Worm (Caenorhabditis elegans) whole organism, L4 larva: ENCODE measurements around the gene F59G1.4.

Experiments
- F10B5.3 ChIP-seq: sonication (generic microtip); optimal IDR thresholded peaks from 2 replicates; lab custom pipeline; 2016; ENCODE audit warnings: mild to moderate bottlenecking, missing genetic modification characterization, missing compliant biosample characterization
- F26F4.8 ChIP-seq: fragments of 200-800 bp; sonication (Bioruptor generic); conservative IDR thresholded peaks from 2 replicates; pipeline ENCODE4 v1.3.6; 2022; ENCODE audit warnings: missing genetic modification characterization, missing compliant biosample characterization
- F44E2.7 ChIP-seq: fragments of 200-800 bp; sonication (Bioruptor generic); IDR thresholded peaks from 2 replicates; pipeline ENCODE4 v2.1.2; 2022; ENCODE audit warnings: missing genetic modification characterization, missing compliant biosample characterization
- R02D3.7 ChIP-seq: fragments of 150-350 bp; sonication (generic microtip); optimal IDR thresholded peaks from 3 replicates; lab custom pipeline; 2014; ENCODE audit warnings: missing biosample characterization, missing genetic modification characterization
- T20F7.1 ChIP-seq: fragments of 200-800 bp; sonication (Bioruptor generic); optimal IDR thresholded peaks from 2 replicates; lab custom pipeline; 2018; ENCODE audit warnings: mild to moderate bottlenecking, missing genetic modification characterization, missing compliant biosample characterization
- T26A8.4 ChIP-seq: fragments of 200-800 bp; sonication (Bioruptor generic); IDR thresholded peaks from 2 replicates; pipeline ENCODE4 v1.3.6; 2022; ENCODE audit warnings: missing genetic modification characterization, missing compliant biosample characterization
- Y48G9A.11 ChIP-seq: fragments of 200-800 bp; sonication (Bioruptor generic); IDR thresholded peaks from 2 replicates; pipeline ENCODE4 v1.3.6; 2022; ENCODE audit warnings: missing genetic modification reagents, missing genetic modification characterization, missing compliant biosample characterization
- Y5F2A.4 ChIP-seq: fragments of 200-800 bp; sonication (Bioruptor generic); optimal IDR thresholded peaks from 2 replicates; lab custom pipeline; 2018; ENCODE audit warnings: mild to moderate bottlenecking, missing genetic modification characterization, missing compliant biosample characterization
- Y75B8A.6 ChIP-seq: fragments of 200-800 bp; sonication (Bioruptor generic); IDR thresholded peaks from 2 replicates; pipeline ENCODE4 v1.3.6; 2022; ENCODE audit warnings: missing genetic modification reagents, missing genetic modification characterization, missing compliant biosample characterization
- ZK337.2 ChIP-seq: fragments of 200-800 bp; sonication (Bioruptor generic); IDR thresholded peaks from 2 replicates; pipeline ENCODE4 v1.3.6; 2022; ENCODE audit warnings: missing genetic modification reagents, missing genetic modification characterization, missing compliant biosample characterization
- aha-1 ChIP-seq: fragments of 150-350 bp; peaks from one replicate; lab custom pipeline; 2014; ENCODE audit warnings: missing biosample characterization, missing genetic modification characterization
- aly-2 ChIP-seq: sonication (generic microtip); optimal IDR thresholded peaks from 2 replicates; lab custom pipeline; 2018; ENCODE audit warnings: missing biosample characterization, missing genetic modification characterization
- ama-1 ChIP-seq: fragments of 150-350 bp; optimal IDR thresholded peaks from 2 replicates; lab custom pipeline; 2014; ENCODE audit warnings: inconsistent platforms, mixed read lengths
- ceh-28 ChIP-seq: fragments of 150-350 bp; optimal IDR thresholded peaks from 2 replicates; lab custom pipeline; 2014; ENCODE audit warnings: missing biosample characterization, missing genetic modification reagents, missing genetic modification characterization
- ceh-82 ChIP-seq: sonication (generic microtip); optimal IDR thresholded peaks from 2 replicates; lab custom pipeline; 2017; ENCODE audit warnings: missing biosample characterization, missing genetic modification characterization
- daf-12 ChIP-seq: fragments of 150-350 bp; optimal IDR thresholded peaks from 2 replicates; lab custom pipeline; 2014; ENCODE audit warnings: missing biosample characterization, missing genetic modification reagents, missing genetic modification characterization
- daf-19 ChIP-seq: fragments of 200-800 bp; sonication (Bioruptor generic); conservative IDR thresholded peaks from 2 replicates; pipeline ENCODE4 v1.3.6; 2022; ENCODE audit warnings: missing genetic modification characterization, missing compliant biosample characterization
- daf-8 ChIP-seq: fragments of 200-800 bp; sonication (Bioruptor generic); IDR thresholded peaks from 2 replicates; pipeline ENCODE4 v1.3.6; 2022; ENCODE audit warnings: missing genetic modification characterization, missing compliant biosample characterization
- dmd-8 ChIP-seq: fragments of 200-800 bp; sonication (Bioruptor generic); IDR thresholded peaks from 2 replicates; pipeline ENCODE4 v1.3.6; 2022; ENCODE audit warnings: missing genetic modification characterization, missing compliant biosample characterization
- duxl-1 ChIP-seq: sonication (generic microtip); optimal IDR thresholded peaks from 2 replicates; lab custom pipeline; 2016; ENCODE audit warnings: mild to moderate bottlenecking, missing genetic modification characterization, moderate library complexity, missing compliant biosample characterization; ENCODE audit not compliant: poor library complexity
- dve-1 ChIP-seq: sonication (generic microtip); optimal IDR thresholded peaks from 2 replicates; lab custom pipeline; 2017; ENCODE audit warnings: antibody characterized with exemption, mild to moderate bottlenecking, missing genetic modification characterization, missing compliant biosample characterization; ENCODE audit not compliant: insufficient read depth
- egl-27 ChIP-seq: sonication (generic microtip); optimal IDR thresholded peaks from 3 replicates; lab custom pipeline; 2017; ENCODE audit warnings: missing biosample characterization, missing genetic modification reagents, missing genetic modification characterization
- egl-43 ChIP-seq: fragments of 200-800 bp; sonication (Bioruptor generic); IDR thresholded peaks from 2 replicates; pipeline ENCODE4 v1.3.6; 2022; ENCODE audit warnings: missing genetic modification reagents, missing genetic modification characterization, missing compliant biosample characterization
- hlh-30 ChIP-seq: sonication (generic microtip); optimal IDR thresholded peaks from 2 replicates; lab custom pipeline; 2017; ENCODE audit warnings: antibody characterized with exemption, mild to moderate bottlenecking, missing genetic modification characterization, missing compliant biosample characterization; ENCODE audit not compliant: insufficient read depth
- jun-1 ChIP-seq: fragments of 150-350 bp; optimal IDR thresholded peaks from 2 replicates; lab custom pipeline; 2014; ENCODE audit warnings: missing biosample characterization, missing genetic modification reagents, missing genetic modification characterization
- lim-7 ChIP-seq: fragments of 200-800 bp; sonication (Bioruptor generic); IDR thresholded peaks from 2 replicates; pipeline ENCODE4 v1.3.6; 2022; ENCODE audit warnings: missing genetic modification characterization, missing compliant biosample characterization
- lin-38 ChIP-seq: fragments of 200-800 bp; sonication (Bioruptor generic); IDR thresholded peaks from 2 replicates; pipeline ENCODE4 v1.3.6; 2022; ENCODE audit warnings: missing genetic modification reagents, missing genetic modification characterization, missing compliant biosample characterization
- lsy-2 ChIP-seq, 2 experiments: fragments of 150-350 bp in 1 of 2; sonication (generic microtip) in 1 of 2; optimal IDR thresholded peaks; 2 replicates each; lab custom pipeline; 2014 to 2017; ENCODE audit warnings: missing biosample characterization in 2 of 2, missing genetic modification characterization in 2 of 2
- madf-5 ChIP-seq, 2 experiments: fragments of 200-800 bp; sonication (Bioruptor generic); IDR thresholded peaks; 2 replicates each; pipeline ENCODE4 v1.3.6; 2022; ENCODE audit warnings: missing compliant biosample characterization in 2 of 2, missing genetic modification characterization in 2 of 2
- mdt-29 ChIP-seq: fragments of 200-800 bp; sonication (Bioruptor generic); IDR thresholded peaks from 2 replicates; pipeline ENCODE4 v1.3.6; 2022; ENCODE audit warnings: missing genetic modification reagents, missing genetic modification characterization, missing compliant biosample characterization
- mep-1 ChIP-seq: fragments of 150-350 bp; sonication (generic microtip); optimal IDR thresholded peaks from 3 replicates; lab custom pipeline; 2014; ENCODE audit warnings: missing biosample characterization, missing genetic modification characterization
- mxl-2 ChIP-seq: fragments of 200-800 bp; sonication (Bioruptor generic); conservative IDR thresholded peaks from 2 replicates; pipeline ENCODE4 v1.3.6; 2022; ENCODE audit warnings: missing genetic modification reagents, missing genetic modification characterization, missing compliant biosample characterization
- mxl-3 ChIP-seq: fragments of 200-800 bp; sonication (Bioruptor generic); optimal IDR thresholded peaks from 2 replicates; lab custom pipeline; 2018; ENCODE audit warnings: mild to moderate bottlenecking, missing genetic modification characterization, missing compliant biosample characterization
- nhr-10 ChIP-seq: fragments of 150-350 bp; optimal IDR thresholded peaks from 2 replicates; lab custom pipeline; 2014; ENCODE audit warnings: missing biosample characterization, missing genetic modification characterization
- nhr-102 ChIP-seq: sonication (generic microtip); optimal IDR thresholded peaks from 2 replicates; lab custom pipeline; 2016; ENCODE audit warnings: mild to moderate bottlenecking, missing genetic modification characterization, moderate library complexity, missing compliant biosample characterization
- nhr-11 ChIP-seq: fragments of 150-350 bp; optimal IDR thresholded peaks from 2 replicates; lab custom pipeline; 2014; ENCODE audit warnings: missing biosample characterization, missing genetic modification characterization
- nhr-111 ChIP-seq: fragments of 200-800 bp; sonication (Bioruptor generic); optimal IDR thresholded peaks from 2 replicates; lab custom pipeline; 2018; ENCODE audit warnings: mild to moderate bottlenecking, missing genetic modification characterization, missing compliant biosample characterization
- nhr-28 ChIP-seq: fragments of 150-350 bp; optimal IDR thresholded peaks from 2 replicates; lab custom pipeline; 2014; ENCODE audit warnings: missing biosample characterization, missing genetic modification characterization
- nhr-6 ChIP-seq: fragments of 150-350 bp; optimal IDR thresholded peaks from 2 replicates; lab custom pipeline; 2014; ENCODE audit warnings: missing biosample characterization, missing genetic modification characterization
- nhr-77 ChIP-seq: fragments of 150-350 bp; optimal IDR thresholded peaks from 2 replicates; lab custom pipeline; 2014; ENCODE audit warnings: missing biosample characterization, missing genetic modification characterization
- pqm-1 ChIP-seq: sonication (generic microtip); optimal IDR thresholded peaks from 2 replicates; lab custom pipeline; 2017; ENCODE audit warnings: missing biosample characterization, missing genetic modification characterization
- set-16 ChIP-seq: fragments of 200-800 bp; sonication (Bioruptor generic); IDR thresholded peaks from 2 replicates; pipeline ENCODE4 v1.3.6; 2022; ENCODE audit warnings: missing genetic modification reagents, missing genetic modification characterization, missing compliant biosample characterization
- skn-1 ChIP-seq: fragments of 150-350 bp; optimal IDR thresholded peaks from 2 replicates; lab custom pipeline; 2014; ENCODE audit warnings: missing biosample characterization, missing genetic modification characterization
- snpc-4 ChIP-seq: fragments of 150-350 bp; optimal IDR thresholded peaks from 2 replicates; lab custom pipeline; 2014; ENCODE audit warnings: missing biosample characterization, missing genetic modification characterization
- tag-97 ChIP-seq: fragments of 200-800 bp; sonication (Bioruptor generic); IDR thresholded peaks from 2 replicates; pipeline ENCODE4 v1.3.6; 2022; ENCODE audit warnings: missing genetic modification characterization, missing compliant biosample characterization
- tra-1 ChIP-seq: fragments of 200-800 bp; sonication (Bioruptor generic); IDR thresholded peaks from 2 replicates; pipeline ENCODE4 v1.3.6; 2022; ENCODE audit warnings: missing genetic modification reagents, missing genetic modification characterization, missing compliant biosample characterization
- unc-39 ChIP-seq: sonication (generic microtip); optimal IDR thresholded peaks from 2 replicates; lab custom pipeline; 2017; ENCODE audit warnings: missing biosample characterization, missing genetic modification characterization
- zag-1 ChIP-seq: fragments of 150-350 bp; optimal IDR thresholded peaks from 2 replicates; lab custom pipeline; 2014; ENCODE audit warnings: missing biosample characterization, missing genetic modification characterization
- zfp-2 ChIP-seq: sonication (generic microtip); optimal IDR thresholded peaks from 2 replicates; lab custom pipeline; 2016; ENCODE audit warnings: mild to moderate bottlenecking, missing genetic modification characterization, missing compliant biosample characterization
- zip-11 ChIP-seq: fragments of 200-800 bp; sonication (Bioruptor generic); IDR thresholded peaks from 2 replicates; pipeline ENCODE4 v1.3.6; 2022; ENCODE audit warnings: missing genetic modification characterization, missing compliant biosample characterization
- zip-2 ChIP-seq: fragments of 150-350 bp; optimal IDR thresholded peaks from 2 replicates; lab custom pipeline; 2014; ENCODE audit warnings: missing biosample characterization, missing genetic modification characterization
- ztf-7 ChIP-seq: fragments of 150-350 bp; optimal IDR thresholded peaks from 2 replicates; lab custom pipeline; 2014; ENCODE audit warnings: missing biosample characterization, missing genetic modification characterization

Gene F59G1.4

ce11 chrII:5931904-5932764 lies 36.2 kb downstream of the F59G1.4 start (continued):
- no peak for TF ChIP-seq aly-2
- no peak for TF ChIP-seq dmd-8 (GFP tag; lab: Robert Waterston, UW)
- TF ChIP-seq Y48G9A.11: no peak
- peak; percentile 83 for TF ChIP-seq pqm-1
- TF ChIP-seq egl-27 (tag; lab: Kevin White, UChicago): no peak
- TF ChIP-seq dve-1 (tag; lab: Kevin White, UChicago): peak; percentile 64
- TF ChIP-seq unc-39 (tag; lab: Kevin White, UChicago): no peak
- peak; percentile 66 for TF ChIP-seq nhr-11 (tag; lab: Kevin White, UChicago)
- TF ChIP-seq zag-1: no peak
- TF ChIP-seq tag-97 (GFP tag; lab: Robert Waterston, UW): no peak
- TF ChIP-seq nhr-10 (tag; lab: Kevin White, UChicago): no peak
- TF ChIP-seq R02D3.7 (tag; lab: Kevin White, UChicago): no peak
- no peak for TF ChIP-seq zip-11 (GFP tag; lab: Robert Waterston, UW)
- no peak for TF ChIP-seq F26F4.8 (GFP tag; lab: Robert Waterston, UW)
- TF ChIP-seq nhr-102 (tag; lab: Kevin White, UChicago): no peak
- no peak for TF ChIP-seq snpc-4
- peak; percentile 86 for TF ChIP-seq hlh-30 (tag; lab: Kevin White, UChicago)
- no peak for TF ChIP-seq ceh-82
- TF ChIP-seq Y5F2A.4 (GFP tag; lab: Kevin White, UChicago): no peak
- TF ChIP-seq skn-1 (tag; lab: Kevin White, UChicago): no peak
- no peak for TF ChIP-seq Y75B8A.6 (GFP tag; lab: Robert Waterston, UW)
- TF ChIP-seq mxl-2 (GFP tag; lab: Robert Waterston, UW): no peak
- peak; percentile 45 for TF ChIP-seq nhr-77 (tag; lab: Kevin White, UChicago)
- TF ChIP-seq daf-19 (GFP tag; lab: Robert Waterston, UW): no peak
- TF ChIP-seq set-16 (GFP tag; lab: Robert Waterston, UW): no peak
- no peak for TF ChIP-seq ZK337.2
- TF ChIP-seq lim-7 (GFP tag; lab: Robert Waterston, UW): no peak
- no peak for TF ChIP-seq daf-8
- TF ChIP-seq aha-1 (tag; lab: Kevin White, UChicago): no peak
- no peak for TF ChIP-seq zfp-2
- no peak for TF ChIP-seq egl-43 (GFP tag; lab: Robert Waterston, UW)
- 0 out of 2 replicates have a peak, but pooled peaks have one; percentile 15 for TF ChIP-seq mdt-29
- TF ChIP-seq ceh-28 (tag; lab: Kevin White, UChicago): no peak
- TF ChIP-seq tra-1 (GFP tag; lab: Robert Waterston, UW): peak; percentile 70
- TF ChIP-seq mxl-3 (GFP tag; lab: Kevin White, UChicago): no peak
- TF ChIP-seq daf-12 (tag; lab: Kevin White, UChicago): no peak
- no peak for TF ChIP-seq mep-1 (tag; lab: Kevin White, UChicago)
- TF ChIP-seq zip-2 (tag; lab: Kevin White, UChicago): no peak
- TF ChIP-seq T20F7.1 (GFP tag; lab: Kevin White, UChicago): peak; percentile 43
- TF ChIP-seq madf-5 (GFP tag; IDR thresholded peaks at IDR 0.05; lab: Robert Waterston, UW): no peak
- TF ChIP-seq ztf-7 (tag; lab: Kevin White, UChicago): no peak
- TF ChIP-seq nhr-28 (tag; lab: Kevin White, UChicago): peak; percentile 81
- TF ChIP-seq duxl-1 (tag; lab: Kevin White, UChicago): no peak
- TF ChIP-seq nhr-111 (GFP tag; lab: Kevin White, UChicago): no peak
- no peak for TF ChIP-seq jun-1 (tag; lab: Kevin White, UChicago)
- TF ChIP-seq nhr-6 (tag; lab: Kevin White, UChicago): no peak
- peak in 1 of 2 experiments; percentile 8 for TF ChIP-seq lsy-2 (tag; optimal IDR thresholded peaks at IDR 0.05; lab: Kevin White, UChicago)
- no peak for TF ChIP-seq F44E2.7 (GFP tag; lab: Robert Waterston, UW)
- TF ChIP-seq T26A8.4 (GFP tag; lab: Robert Waterston, UW): no peak
- no peak for TF ChIP-seq ama-1 (lab: Kevin White, UChicago)
- TF ChIP-seq lin-38 (GFP tag; lab: Robert Waterston, UW): no peak
- TF ChIP-seq F10B5.3 (tag; lab: Kevin White, UChicago): no peak
